Worm (Caenorhabditis elegans) whole organism, L2 larva: Measurements from ENCODE around the gene got-1.2.

ENCODE experiments used
- C34F6.9 ChIP-seq: fragments of 150-350 bp; optimal IDR thresholded peaks from 2 replicates; lab custom pipeline; 2014; ENCODE audit warnings: missing biosample characterization, missing genetic modification characterization
- Y55F3AM.14 ChIP-seq: fragments of 200-800 bp; sonication (Bioruptor generic); optimal IDR thresholded peaks from 2 replicates; lab custom pipeline; 2018; ENCODE audit warnings: mild to moderate bottlenecking, missing genetic modification characterization, missing compliant biosample characterization
- ama-1 ChIP-seq: fragments of 150-350 bp; optimal IDR thresholded peaks from 2 replicates; lab custom pipeline; 2018; ENCODE audit warnings: inconsistent platforms
- blmp-1 ChIP-seq: sonication (generic microtip); optimal IDR thresholded peaks from 2 replicates; lab custom pipeline; 2017; ENCODE audit warnings: missing genetic modification characterization, mild to moderate bottlenecking, missing compliant biosample characterization, antibody characterized with exemption, moderate library complexity; ENCODE audit not compliant: insufficient read depth
- ceh-16 ChIP-seq: fragments of 150-350 bp; optimal IDR thresholded peaks from 2 replicates; lab custom pipeline; 2014; ENCODE audit warnings: missing biosample characterization, missing genetic modification characterization
- crh-2 ChIP-seq: sonication (generic microtip); optimal IDR thresholded peaks from 2 replicates; lab custom pipeline; 2017; ENCODE audit warnings: missing biosample characterization, missing genetic modification characterization
- elt-1 ChIP-seq: fragments of 150-350 bp; optimal IDR thresholded peaks from 2 replicates; lab custom pipeline; 2014; ENCODE audit warnings: missing biosample characterization, missing genetic modification characterization
- elt-3 ChIP-seq: sonication (generic microtip); optimal IDR thresholded peaks from 2 replicates; lab custom pipeline; 2017; ENCODE audit warnings: missing biosample characterization, missing genetic modification characterization
- fos-1 ChIP-seq: fragments of 150-350 bp; optimal IDR thresholded peaks from 2 replicates; lab custom pipeline; 2014; ENCODE audit warnings: missing biosample characterization, missing genetic modification characterization
- lin-39 ChIP-seq: fragments of 150-350 bp; optimal IDR thresholded peaks from 2 replicates; lab custom pipeline; 2014; ENCODE audit warnings: missing biosample characterization, missing genetic modification reagents, missing genetic modification characterization
- lsy-2 ChIP-seq, 2 experiments: fragments of 150-350 bp in 1 of 2; sonication (generic microtip) in 1 of 2; optimal IDR thresholded peaks; 2 replicates each; lab custom pipeline; 2014 to 2017; ENCODE audit warnings: missing biosample characterization in 2 of 2, missing genetic modification characterization in 2 of 2
- mab-5 ChIP-seq: fragments of 150-350 bp; optimal IDR thresholded peaks from 2 replicates; lab custom pipeline; 2014; ENCODE audit warnings: missing biosample characterization, missing genetic modification characterization
- mbf-1 ChIP-seq: sonication (generic microtip); optimal IDR thresholded peaks from 2 replicates; lab custom pipeline; 2017; ENCODE audit warnings: missing biosample characterization, missing genetic modification characterization
- mdl-1 ChIP-seq, 2 experiments: fragments of 150-350 bp in 1 of 2; sonication (generic microtip) in 1 of 2; optimal IDR thresholded peaks; 2 replicates each; lab custom pipeline; 2017; ENCODE audit warnings: missing biosample characterization in 2 of 2, missing genetic modification characterization in 2 of 2
- nhr-11 ChIP-seq: fragments of 150-350 bp; optimal IDR thresholded peaks from 2 replicates; lab custom pipeline; 2014; ENCODE audit warnings: missing biosample characterization, missing genetic modification characterization
- nhr-12 ChIP-seq: fragments of 150-350 bp; optimal IDR thresholded peaks from 2 replicates; lab custom pipeline; 2014; ENCODE audit warnings: missing biosample characterization, missing genetic modification characterization
- nhr-129 ChIP-seq: fragments of 150-350 bp; optimal IDR thresholded peaks from 2 replicates; lab custom pipeline; 2014; ENCODE audit warnings: missing biosample characterization, missing genetic modification characterization
- nhr-21 ChIP-seq: fragments of 150-350 bp; optimal IDR thresholded peaks from 2 replicates; lab custom pipeline; 2014; ENCODE audit warnings: missing biosample characterization, missing genetic modification characterization
- nhr-23 ChIP-seq: fragments of 150-350 bp; optimal IDR thresholded peaks from 2 replicates; lab custom pipeline; 2014; ENCODE audit warnings: missing biosample characterization, missing genetic modification reagents, missing genetic modification characterization
- nhr-237 ChIP-seq: fragments of 150-350 bp; optimal IDR thresholded peaks from 2 replicates; lab custom pipeline; 2014; ENCODE audit warnings: missing biosample characterization, missing genetic modification characterization
- nhr-25 ChIP-seq: fragments of 150-350 bp; sonication (generic microtip); optimal IDR thresholded peaks from 3 replicates; lab custom pipeline; 2014; ENCODE audit warnings: missing biosample characterization, missing genetic modification characterization
- skn-1 ChIP-seq: sonication (generic microtip); optimal IDR thresholded peaks from 2 replicates; lab custom pipeline; 2017; ENCODE audit warnings: missing biosample characterization, missing genetic modification characterization
- sma-3 ChIP-seq: sonication (generic microtip); optimal IDR thresholded peaks from 2 replicates; lab custom pipeline; 2016; ENCODE audit warnings: missing genetic modification reagents, missing genetic modification characterization, missing compliant biosample characterization
- sma-9 ChIP-seq, 2 experiments: fragments of 150-350 bp in 1 of 2; sonication (generic microtip) in 1 of 2; optimal IDR thresholded peaks; 2 replicates each; lab custom pipeline; 2014 to 2016; ENCODE audit warnings: missing genetic modification characterization in 2 of 2, mild to moderate bottlenecking in 1 of 2, missing biosample characterization in 1 of 2, missing compliant biosample characterization in 1 of 2, missing genetic modification reagents in 1 of 2, moderate library complexity in 1 of 2
- unc-39 ChIP-seq: fragments of 150-350 bp; optimal IDR thresholded peaks from 2 replicates; lab custom pipeline; 2014; ENCODE audit warnings: missing biosample characterization, missing genetic modification characterization
- unc-55 ChIP-seq: fragments of 150-350 bp; sonication (generic microtip); optimal IDR thresholded peaks from 3 replicates; lab custom pipeline; 2014; ENCODE audit warnings: missing biosample characterization, missing genetic modification reagents, missing genetic modification characterization
- zag-1 ChIP-seq: fragments of 150-350 bp; optimal IDR thresholded peaks from 2 replicates; lab custom pipeline; 2014; ENCODE audit warnings: missing biosample characterization, missing genetic modification characterization
- ztf-1 ChIP-seq: fragments of 200-800 bp; sonication (Bioruptor generic); conservative IDR thresholded peaks from 2 replicates; pipeline ENCODE4 v1.3.6; 2022; ENCODE audit warnings: missing genetic modification characterization, missing compliant biosample characterization
- ztf-4 ChIP-seq: fragments of 150-350 bp; optimal IDR thresholded peaks from 2 replicates; lab custom pipeline; 2014; ENCODE audit warnings: missing biosample characterization, missing genetic modification characterization

Gene got-1.2

DNA sequence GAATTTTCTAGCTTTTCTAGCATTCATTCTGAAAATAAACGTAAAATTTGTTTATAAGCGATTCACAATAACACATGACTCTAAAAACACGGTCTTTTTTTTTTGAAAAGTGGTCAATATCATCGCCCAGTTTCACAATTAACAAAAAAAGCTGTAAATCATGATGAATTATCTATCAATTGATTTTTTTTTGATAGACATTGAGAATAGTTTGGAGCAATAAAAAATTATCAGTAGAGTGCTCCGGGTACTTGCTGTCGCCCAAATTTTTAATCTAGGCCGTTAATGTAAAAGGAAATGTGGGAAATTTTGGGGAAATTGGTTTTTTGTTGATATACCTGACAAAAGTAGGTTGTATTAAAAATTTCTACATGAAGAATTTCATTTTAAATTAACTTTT lies 19.5 kb downstream of the got-1.2 start:
- TF ChIP-seq fos-1 (tag; lab: Kevin White, UChicago): peak; percentile 20
- no peak for TF ChIP-seq skn-1 (tag; lab: Kevin White, UChicago)

DNA sequence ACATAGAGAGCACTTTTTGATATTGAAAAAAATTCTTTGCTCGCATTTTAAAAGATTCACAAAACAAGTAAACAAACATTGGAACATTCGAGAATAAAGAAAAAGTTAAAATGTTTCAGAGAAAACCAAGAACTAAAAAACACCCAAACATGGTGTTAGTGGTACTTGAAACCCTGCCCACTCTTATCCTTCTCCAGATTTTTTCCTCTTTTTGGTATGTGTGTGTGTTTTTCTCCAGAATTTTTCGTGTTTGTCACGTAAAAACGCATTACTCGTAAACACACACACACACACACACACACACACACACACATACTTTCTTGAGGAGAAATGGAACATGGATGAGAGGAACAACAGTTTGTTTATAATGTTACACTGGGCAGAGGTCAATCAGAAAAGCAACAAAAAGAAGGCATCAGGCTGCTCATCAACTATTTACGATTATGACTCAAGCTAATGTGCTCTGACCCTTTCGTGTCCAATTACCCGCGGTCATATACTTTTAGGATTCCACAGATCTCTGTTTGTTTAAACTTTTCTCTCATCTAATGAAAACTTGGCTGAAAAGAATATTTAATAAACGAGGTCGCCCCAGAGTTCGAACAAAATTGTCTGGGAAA lies 20.7 kb downstream of the got-1.2 start:
- peak; percentile 40 for TF ChIP-seq unc-55 (GFP tag; lab: Kevin White, UChicago)
- peak; percentile 28 for TF ChIP-seq nhr-129 (tag; lab: Kevin White, UChicago)
- no peak for TF ChIP-seq sma-3 (GFP tag; lab: Kevin White, UChicago)

DNA sequence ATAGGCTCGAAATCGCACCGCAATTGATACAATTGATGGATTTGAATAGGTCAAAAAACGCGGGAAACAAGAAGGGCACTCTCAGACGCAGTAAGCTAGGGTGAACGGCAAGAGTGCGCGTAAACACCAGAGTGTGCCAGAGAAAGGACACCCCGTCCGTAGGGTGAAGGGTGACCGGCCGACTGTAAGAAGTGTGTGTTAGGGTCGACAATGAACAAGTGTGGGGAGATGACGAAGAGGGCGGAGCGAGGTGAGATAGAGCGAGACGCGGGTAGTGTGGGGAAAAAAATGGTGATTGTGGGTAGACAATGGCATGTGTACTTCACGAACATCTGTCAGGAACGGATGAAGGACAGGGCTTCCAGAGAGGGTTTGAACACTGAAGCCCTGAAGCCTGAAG lies 22.0 kb downstream of the got-1.2 start:
- TF ChIP-seq mbf-1 (tag; lab: Kevin White, UChicago): no peak
- peak; percentile 0 for TF ChIP-seq fos-1 (tag; lab: Kevin White, UChicago)
- TF ChIP-seq, all 48 proteins: peak for 1

DNA sequence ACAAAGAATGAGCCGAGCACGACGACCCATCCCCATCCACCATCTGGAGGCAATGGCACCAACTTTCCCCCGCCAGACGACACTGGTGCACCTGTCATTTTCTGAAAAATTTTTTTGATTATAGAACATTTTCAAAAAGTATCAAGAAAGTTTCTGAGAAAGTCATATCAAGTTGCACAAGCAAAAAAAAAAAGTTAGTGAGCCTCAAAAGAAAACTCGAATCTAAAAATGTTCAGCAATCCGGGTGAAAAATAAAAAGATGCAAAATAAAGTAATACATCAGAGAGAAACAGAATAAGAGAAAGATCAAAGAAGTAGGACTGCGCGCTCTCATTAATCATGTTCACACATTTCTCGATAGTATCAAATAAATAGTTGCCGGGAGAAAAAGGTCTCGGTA lies 22.5 kb downstream of the got-1.2 start, which contains the start of gene mct-6:
Gene mct-6 (minus strand): TSS at position 101 of the 400 bp plus-strand sequence.
- TF ChIP-seq crh-2 (tag; lab: Kevin White, UChicago) (no peak), nhr-237 (no peak), mdl-1 (tag; optimal IDR thresholded peaks at IDR 0.05; lab: Kevin White, UChicago) (no peak), elt-3 (no peak), ztf-1 (GFP tag; lab: Robert Waterston, UW) (no peak), fos-1 (tag; lab: Kevin White, UChicago) (no peak), ceh-16 (tag; lab: Kevin White, UChicago) (no peak), lsy-2 (tag; optimal IDR thresholded peaks at IDR 0.05; lab: Kevin White, UChicago) (no peak)

DNA sequence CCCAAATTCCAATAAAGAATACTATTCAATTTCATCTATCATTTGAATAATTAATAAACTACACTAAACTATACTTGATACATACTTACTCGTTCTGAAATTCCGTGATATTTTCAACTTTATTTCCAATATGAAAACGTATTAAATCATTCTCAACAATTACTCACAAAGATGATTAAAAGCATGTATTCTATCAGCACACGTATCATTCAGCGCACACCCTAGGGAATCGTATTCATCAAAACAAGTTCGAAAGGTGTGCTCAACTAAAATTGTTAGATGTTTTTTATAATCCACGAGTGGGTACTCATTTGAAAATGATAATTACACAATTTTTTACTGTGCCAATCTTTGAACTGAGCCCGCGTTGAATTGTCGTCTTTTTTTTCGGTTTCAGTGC lies 30.4 kb downstream of the got-1.2 start, which contains the start of gene C10E2.1:
Gene C10E2.1 (plus strand): TSS at position 301 of the 400 bp plus-strand sequence.
- TF ChIP-seq lin-39 (tag; lab: Kevin White, UChicago) (no peak), elt-1 (tag; lab: Kevin White, UChicago) (no peak), ztf-4 (no peak), unc-55 (GFP tag; lab: Kevin White, UChicago) (no peak), ztf-1 (GFP tag; lab: Robert Waterston, UW) (no peak), nhr-12 (no peak), nhr-237 (no peak), C34F6.9 (tag; lab: Kevin White, UChicago) (no peak), unc-39 (tag; lab: Kevin White, UChicago) (no peak), blmp-1 (tag; lab: Kevin White, UChicago) (no peak), mab-5 (no peak)

DNA sequence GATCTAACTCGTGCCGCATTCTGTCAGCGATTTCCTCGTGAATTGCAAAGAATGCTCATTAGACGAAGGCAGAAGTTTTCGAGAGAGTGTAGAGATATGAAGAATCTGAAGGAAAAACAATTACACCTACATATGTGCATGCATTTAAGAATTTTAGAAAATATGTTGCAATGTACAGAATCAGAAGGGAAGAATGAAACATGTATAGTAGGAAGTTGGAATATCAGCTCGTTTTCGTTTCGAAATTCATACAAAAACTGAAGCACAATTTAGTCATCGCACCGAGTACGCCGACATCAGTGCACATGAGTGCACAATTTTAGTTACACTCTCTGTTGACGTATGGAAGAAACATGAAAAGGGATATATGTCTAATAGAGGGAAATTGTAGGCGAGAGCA lies 38.5 kb downstream of the got-1.2 start, which contains the start of gene C10E2.5:
Gene C10E2.5 (minus strand): TSS at position 101 of the 400 bp plus-strand sequence.
- no peak for TF ChIP-seq nhr-23 (tag; lab: Kevin White, UChicago)
- TF ChIP-seq fos-1 (tag; lab: Kevin White, UChicago): no peak
- TF ChIP-seq ceh-16 (tag; lab: Kevin White, UChicago): no peak
- TF ChIP-seq mdl-1 (tag; optimal IDR thresholded peaks at IDR 0.05; lab: Kevin White, UChicago): no peak
- no peak for TF ChIP-seq Y55F3AM.14 (GFP tag; lab: Kevin White, UChicago)
- TF ChIP-seq nhr-25 (tag; lab: Kevin White, UChicago): no peak
- no peak for TF ChIP-seq nhr-21
- no peak for TF ChIP-seq nhr-12
- TF ChIP-seq sma-3 (GFP tag; lab: Kevin White, UChicago): no peak
- no peak for TF ChIP-seq sma-9 (GFP tag; optimal IDR thresholded peaks at IDR 0.05; lab: Kevin White, UChicago)
- TF ChIP-seq sma-9 (tag; optimal IDR thresholded peaks at IDR 0.05; lab: Kevin White, UChicago): no peak
- TF ChIP-seq zag-1: no peak
- no peak for TF ChIP-seq C34F6.9 (tag; lab: Kevin White, UChicago)
- TF ChIP-seq mbf-1 (tag; lab: Kevin White, UChicago): no peak
- TF ChIP-seq elt-3: no peak

DNA sequence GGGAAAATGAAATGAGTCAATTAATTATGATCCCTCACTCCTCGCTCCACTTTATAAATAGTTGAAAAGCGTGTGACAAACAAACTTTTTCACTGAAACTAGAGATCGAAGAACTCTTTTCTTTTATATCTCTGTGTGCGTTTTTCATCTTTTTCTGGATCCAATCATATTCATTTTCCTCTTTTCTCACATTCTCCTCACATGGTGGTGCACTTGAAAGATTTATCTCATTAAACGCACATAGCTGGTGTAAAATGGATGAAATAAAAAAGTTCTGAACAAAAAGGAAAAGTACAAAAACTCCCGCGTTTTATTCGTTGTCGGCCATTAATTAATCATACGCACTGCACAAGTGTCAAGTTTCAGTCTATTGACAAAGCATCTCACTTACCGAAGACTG lies 40.7 kb downstream of the got-1.2 start:
- no peak for TF ChIP-seq nhr-25 (tag; lab: Kevin White, UChicago)
- TF ChIP-seq ama-1: no peak
- TF ChIP-seq nhr-11: no peak
- TF ChIP-seq ztf-1 (GFP tag; lab: Robert Waterston, UW): no peak
- no peak for TF ChIP-seq crh-2 (tag; lab: Kevin White, UChicago)
- no peak for TF ChIP-seq Y55F3AM.14 (GFP tag; lab: Kevin White, UChicago)
- TF ChIP-seq elt-3: no peak
- no peak for TF ChIP-seq blmp-1 (tag; lab: Kevin White, UChicago)
